Fruit fly (Drosophila melanogaster): ENCODE results near the gene ND-51.

Gene ND-51

dm6 chr2L:6022793-6023192 lies 39.8 kb downstream of the ND-51 start (continued):
- TF ChIP-seq CG31224 (GFP tag; IDR thresholded peaks at IDR 0.05) (no peak), dysf (GFP tag; IDR thresholded peaks at IDR 0.05) (0 out of 3 replicates have a peak, but pooled peaks have one; percentile 9), al (GFP tag; IDR thresholded peaks at IDR 0.05) (no peak), CG3065 (GFP tag; optimal IDR thresholded peaks at IDR 0.05) (no peak), CG10979 (tag; optimal IDR thresholded peaks at IDR 0.05) (peak; percentile 47), Blimp-1 (GFP tag; optimal IDR thresholded peaks at IDR 0.05) (peak; percentile 25), bsh (GFP tag; optimal IDR thresholded peaks at IDR 0.05) (peak; percentile 31 to 34), stc (GFP tag; IDR thresholded peaks at IDR 0.05) (no peak), grau (tag; optimal IDR thresholded peaks at IDR 0.05) (no peak), zen (tag; optimal IDR thresholded peaks at IDR 0.05) (peak; percentile 16), CG2678 (tag; optimal IDR thresholded peaks at IDR 0.05) (peak; percentile 56), CG12744 (GFP tag; optimal IDR thresholded peaks at IDR 0.05) (no peak), CG7839 (tag; optimal IDR thresholded peaks at IDR 0.05) (peak; percentile 42), CG6813 (GFP tag; optimal IDR thresholded peaks at IDR 0.05) (no peak), CG4360 (GFP tag; IDR thresholded peaks at IDR 0.05) (no peak), Chrac-16 (GFP tag; optimal IDR thresholded peaks at IDR 0.05) (no peak), CG6254 (GFP tag; optimal IDR thresholded peaks at IDR 0.05) (peak; percentile 1), prd (optimal IDR thresholded peaks at IDR 0.05) (no peak), prd (GFP tag; IDR thresholded peaks at IDR 0.05) (peak; percentile 30; the same call in 1 of the 3 replicates)

dm6 chr2L:6020535-6020934 lies 42.0 kb downstream of the ND-51 start, which contains the start of gene CG13996:
Gene CG13996 (plus strand): TSS chr2L:6020835.
- TF ChIP-seq prd (optimal IDR thresholded peaks at IDR 0.05): no peak
- no peak for TF ChIP-seq prd (GFP tag; IDR thresholded peaks at IDR 0.05)
- TF ChIP-seq Hey (tag; optimal IDR thresholded peaks at IDR 0.05): no peak
- TF ChIP-seq CG15514 (GFP tag; optimal IDR thresholded peaks at IDR 0.05): no peak
- TF ChIP-seq usp (GFP tag; optimal IDR thresholded peaks at IDR 0.05): no peak
- TF ChIP-seq Dp (GFP tag; optimal IDR thresholded peaks at IDR 0.05): no peak
- no peak for TF ChIP-seq CG1024 (GFP tag; IDR thresholded peaks at IDR 0.05)
- no peak for TF ChIP-seq CG13123 (GFP tag; optimal IDR thresholded peaks at IDR 0.05)
- no peak for TF ChIP-seq CG9932 (GFP tag; IDR thresholded peaks at IDR 0.05)
- TF ChIP-seq Xrp1 (GFP tag; IDR thresholded peaks at IDR 0.05): no peak
- no peak for TF ChIP-seq E2f2 (GFP tag; IDR thresholded peaks at IDR 0.05)
- no peak for TF ChIP-seq nerfin-1 (tag; optimal IDR thresholded peaks at IDR 0.05)

- peak; percentile 58 for TF ChIP-seq tio (GFP tag; optimal IDR thresholded peaks at IDR 0.05)
- peak; percentile 11 for TF ChIP-seq shn (GFP tag; optimal IDR thresholded peaks at IDR 0.05)
- no peak for TF ChIP-seq Eip74EF (GFP tag; optimal IDR thresholded peaks at IDR 0.05)
- no peak for TF ChIP-seq bowl (GFP tag; IDR thresholded peaks at IDR 0.05)
- TF ChIP-seq CG9727 (GFP tag; optimal IDR thresholded peaks at IDR 0.05): peak; percentile 62
- TF ChIP-seq hkb (optimal IDR thresholded peaks at IDR 0.05): no peak
- 0 out of 2 replicates have a peak, but pooled peaks have one; percentile 24 for TF ChIP-seq hkb (GFP tag; IDR thresholded peaks at IDR 0.05)
- TF ChIP-seq sens (GFP tag): peak; percentile 81
- TF ChIP-seq lmd (GFP tag; IDR thresholded peaks at IDR 0.05): peak; percentile 53
- peak; percentile 1 for TF ChIP-seq CG4707 (GFP tag; optimal IDR thresholded peaks at IDR 0.05)
- peak in 1 of 2 experiments; percentile 23 for TF ChIP-seq dpn (GFP tag; optimal IDR thresholded peaks at IDR 0.05)
- TF ChIP-seq CG6689 (GFP tag; IDR thresholded peaks at IDR 0.05): peak; percentile 31; the same call in 1 of the 2 replicates
- TF ChIP-seq CG10321 (GFP tag; IDR thresholded peaks at IDR 0.05): peak; percentile 56; the same call in 1 of the 2 replicates
- TF ChIP-seq eve (GFP tag; optimal IDR thresholded peaks at IDR 0.05): no peak
- peak; percentile 13 for TF ChIP-seq CG16863 (GFP tag; optimal IDR thresholded peaks at IDR 0.05)
- TF ChIP-seq so (GFP tag; IDR thresholded peaks at IDR 0.05): no peak
- peak; percentile 30 for TF ChIP-seq CG4820 (GFP tag; optimal IDR thresholded peaks at IDR 0.05)
- peak; percentile 23 for TF ChIP-seq trem (tag; optimal IDR thresholded peaks at IDR 0.05)
- peak; percentile 46 for TF ChIP-seq CG4424 (GFP tag; optimal IDR thresholded peaks at IDR 0.05)
- TF ChIP-seq B-H1 (GFP tag; IDR thresholded peaks at IDR 0.05): no peak
These were observed 43.0 kb downstream of the ND-51 start, which contains the start of gene H2.0 for dm6 chr2L:6019352-6020131. Gene H2.0 (minus strand): TSS chr2L:6019402.
